Worm (Caenorhabditis elegans): ENCODE measurements around the gene ztf-13.

The ztf-13 gene

ce11 chrX:3102817-3103216 is 842 bp upstream of the ztf-13 start:
- TF ChIP-seq lin-32 (GFP tag; optimal IDR thresholded peaks at IDR 0.05), result peak; percentile 21
- TF ChIP-seq unc-120 (tag; optimal IDR thresholded peaks at IDR 0.05; ENCODE audit: poor library complexity, severe bottlenecking), result no peak
- TF ChIP-seq cnd-1 (tag; optimal IDR thresholded peaks at IDR 0.05), result peak; percentile 57
- peak; percentile 13 for TF ChIP-seq ceh-83 (GFP tag; optimal IDR thresholded peaks at IDR 0.05)
- TF ChIP-seq lsy-2 (tag; optimal IDR thresholded peaks at IDR 0.05), result no peak
- TF ChIP-seq sem-2 (GFP tag; optimal IDR thresholded peaks at IDR 0.05), result no peak
- TF ChIP-seq mab-5 (tag; optimal IDR thresholded peaks at IDR 0.05), result no peak
- TF ChIP-seq mls-2 (tag; optimal IDR thresholded peaks at IDR 0.05), result peak; percentile 79
- TF ChIP-seq blmp-1 (tag; optimal IDR thresholded peaks at IDR 0.05), result no peak
- TF ChIP-seq pha-4 (tag; optimal IDR thresholded peaks at IDR 0.05), result peak; percentile 32
- no peak for TF ChIP-seq snpc-4 (tag; optimal IDR thresholded peaks at IDR 0.05)
- no peak for TF ChIP-seq unc-39 (tag; optimal IDR thresholded peaks at IDR 0.05)
- peak; percentile 18 for TF ChIP-seq ceh-39 (tag; optimal IDR thresholded peaks at IDR 0.05)
- TF ChIP-seq ham-2 (GFP tag; optimal IDR thresholded peaks at IDR 0.05), result peak; percentile 25
- TF ChIP-seq M03D4.4 (tag; optimal IDR thresholded peaks at IDR 0.05), result peak; percentile 54
- peak; percentile 62 for TF ChIP-seq sptf-1 (tag; optimal IDR thresholded peaks at IDR 0.05)

DNA sequence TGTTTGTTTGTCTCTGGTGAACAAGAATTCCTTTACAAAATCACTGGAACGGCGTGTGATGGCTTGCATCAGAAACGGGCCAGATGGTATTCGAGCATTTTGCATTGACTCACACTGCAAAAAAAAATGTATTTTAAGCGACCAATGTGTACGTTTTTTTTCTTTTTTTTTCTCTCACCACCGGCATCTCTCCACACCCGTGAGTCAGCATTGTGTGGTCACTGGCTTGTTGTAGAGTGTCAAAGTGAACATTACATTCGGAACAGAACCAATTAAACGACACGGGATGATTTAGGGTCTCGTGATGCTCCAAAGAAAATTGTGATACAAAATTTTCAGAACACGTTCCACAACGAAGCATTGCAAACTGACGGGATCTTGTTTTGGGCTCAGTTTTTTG is 413 bp downstream of the ztf-13 start:
- TF ChIP-seq unc-62 (GFP tag; optimal IDR thresholded peaks at IDR 0.05), result no peak
- no peak for TF ChIP-seq elt-1 (tag; optimal IDR thresholded peaks at IDR 0.05; ENCODE audit: borderline replicate concordance, insufficient read depth)
- no peak for TF ChIP-seq ces-1 (GFP tag; optimal IDR thresholded peaks at IDR 0.05)
- no peak for TF ChIP-seq pha-4 (tag; optimal IDR thresholded peaks at IDR 0.05)
- TF ChIP-seq sptf-1 (tag; optimal IDR thresholded peaks at IDR 0.05), result no peak
- TF ChIP-seq bed-3 (GFP tag; optimal IDR thresholded peaks at IDR 0.05), result no peak

ce11 chrX:3099832-3100231 is 2.1 kb downstream of the ztf-13 start, which contains the start of gene sec-3:
TSS of gene sec-3 (minus strand) at chrX:3099852.
- peak; percentile 72 for TF ChIP-seq pha-4 (tag; optimal IDR thresholded peaks at IDR 0.05)
- peak; percentile 79 for TF ChIP-seq mls-2 (tag; optimal IDR thresholded peaks at IDR 0.05)
- TF ChIP-seq tbx-8 (GFP tag; optimal IDR thresholded peaks at IDR 0.05), result peak; percentile 20
- peak; percentile 14 for TF ChIP-seq unc-62 (GFP tag; optimal IDR thresholded peaks at IDR 0.05)
- TF ChIP-seq lsy-2 (tag; optimal IDR thresholded peaks at IDR 0.05), result peak; percentile 73
- peak; percentile 90 for TF ChIP-seq mep-1 (tag; optimal IDR thresholded peaks at IDR 0.05)
- peak; percentile 67 for TF ChIP-seq M03D4.4 (tag; optimal IDR thresholded peaks at IDR 0.05)
- no peak for TF ChIP-seq bed-3 (GFP tag; optimal IDR thresholded peaks at IDR 0.05)
- TF ChIP-seq unc-39 (tag; optimal IDR thresholded peaks at IDR 0.05), result no peak
- peak; percentile 72 for TF ChIP-seq cnd-1 (tag; optimal IDR thresholded peaks at IDR 0.05)
- peak; percentile 82 for TF ChIP-seq sptf-1 (tag; optimal IDR thresholded peaks at IDR 0.05)
- TF ChIP-seq unc-120 (tag; optimal IDR thresholded peaks at IDR 0.05; ENCODE audit: poor library complexity, severe bottlenecking), result peak; percentile 34
- no peak for TF ChIP-seq elt-1 (tag; optimal IDR thresholded peaks at IDR 0.05; ENCODE audit: borderline replicate concordance, insufficient read depth)
- no peak for TF ChIP-seq lin-32 (GFP tag; optimal IDR thresholded peaks at IDR 0.05)
- TF ChIP-seq nhr-76 (tag; optimal IDR thresholded peaks at IDR 0.05), result no peak
- TF ChIP-seq nhr-12 (tag; optimal IDR thresholded peaks at IDR 0.05), result no peak
- peak; percentile 28 for TF ChIP-seq mab-5 (tag; optimal IDR thresholded peaks at IDR 0.05)
- TF ChIP-seq sem-2 (GFP tag; optimal IDR thresholded peaks at IDR 0.05), result no peak
- TF ChIP-seq nhr-28 (tag; optimal IDR thresholded peaks at IDR 0.05), result no peak
- peak; percentile 70 for TF ChIP-seq drap-1 (GFP tag; optimal IDR thresholded peaks at IDR 0.05)
- TF ChIP-seq nhr-2 (tag; optimal IDR thresholded peaks at IDR 0.05), result no peak
- no peak for TF ChIP-seq snpc-4 (tag; optimal IDR thresholded peaks at IDR 0.05)
- TF ChIP-seq ztf-11 (tag; optimal IDR thresholded peaks at IDR 0.05), result peak; percentile 9
- TF ChIP-seq elt-3 (tag; optimal IDR thresholded peaks at IDR 0.05), result peak; percentile 10
- peak; percentile 65 for TF ChIP-seq nhr-237 (tag; optimal IDR thresholded peaks at IDR 0.05)
- TF ChIP-seq blmp-1 (tag; optimal IDR thresholded peaks at IDR 0.05), result no peak
- peak; percentile 57 for TF ChIP-seq ceh-83 (GFP tag; optimal IDR thresholded peaks at IDR 0.05)
- peak; percentile 77 for TF ChIP-seq hlh-1 (tag; optimal IDR thresholded peaks at IDR 0.05)
- peak; percentile 72 for TF ChIP-seq ces-1 (GFP tag; optimal IDR thresholded peaks at IDR 0.05)
- TF ChIP-seq ham-2 (GFP tag; optimal IDR thresholded peaks at IDR 0.05), result peak; percentile 27
- peak; percentile 59 for TF ChIP-seq ceh-43 (GFP tag; optimal IDR thresholded peaks at IDR 0.05)
- TF ChIP-seq lin-13 (tag; optimal IDR thresholded peaks at IDR 0.05), result peak; percentile 88
- no peak for TF ChIP-seq flh-1 (GFP tag; optimal IDR thresholded peaks at IDR 0.05)
- no peak for TF ChIP-seq ceh-39 (tag; optimal IDR thresholded peaks at IDR 0.05)
- no peak for TF ChIP-seq zip-8 (tag; optimal IDR thresholded peaks at IDR 0.05)

All from whole organism, mixed stage, embryonic.